In genomic region chrX:9077558-9077957, dm6 we compare ENCODE assay signal across 4 fruit fly cellular contexts.
TF ChIP-seq lines count a peak whose summit lies in the region.

No protein-coding gene starts in this region.

- no peak for TF ChIP-seq CTCF in whole organism, embryonic (GFP tag; optimal IDR thresholded peaks at IDR 0.05; lab: Kevin White, UChicago)

TF ChIP-seq in whole organism, embryonic, 481 proteins besides CTCF, POLR2A, EP300 and RAD21:
- TF ChIP-seq sqz (GFP tag; optimal IDR thresholded peaks at IDR 0.05; lab: Kevin White, UChicago) (peak; percentile 64), CG13624 (GFP tag; optimal IDR thresholded peaks at IDR 0.05; lab: Kevin White, UChicago) (peak; percentile 21), tio (GFP tag; optimal IDR thresholded peaks at IDR 0.05; lab: Kevin White, UChicago) (no peak), Hr78 (GFP tag; optimal IDR thresholded peaks at IDR 0.05; lab: Kevin White, UChicago) (peak in 1 of 2 experiments; percentile 23), nom (GFP tag; optimal IDR thresholded peaks at IDR 0.05; lab: Kevin White, UChicago) (peak; percentile 82)
TF ChIP-seq in whole organism, embryonic: peak in this region for 4.

TF ChIP-seq in whole organism, prepupa, 60 proteins besides CTCF, POLR2A, EP300 and RAD21 (continues in another document):
- TF ChIP-seq dac (GFP tag; optimal IDR thresholded peaks at IDR 0.05; lab: Kevin White, UChicago) (no peak), CG6276 (GFP tag; optimal IDR thresholded peaks at IDR 0.05; lab: Kevin White, UChicago) (no peak), Lpt (GFP tag; optimal IDR thresholded peaks at IDR 0.05; lab: Kevin White, UChicago) (no peak), CG3919 (GFP tag; optimal IDR thresholded peaks at IDR 0.05; lab: Kevin White, UChicago) (no peak), CG8632 (GFP tag; optimal IDR thresholded peaks at IDR 0.05; lab: Kevin White, UChicago) (peak; percentile 9), CG10631 (GFP tag; optimal IDR thresholded peaks at IDR 0.05; lab: Kevin White, UChicago) (no peak), Gug (GFP tag; IDR thresholded peaks at IDR 0.05; lab: Robert Waterston, UW) (no peak), CG6163 (GFP tag; IDR thresholded peaks at IDR 0.05; lab: Robert Waterston, UW) (peak; percentile 57; the same call in 1 of the 3 replicates), salr (GFP tag; optimal IDR thresholded peaks at IDR 0.05; lab: Kevin White, UChicago) (no peak), Blimp-1 (GFP tag; optimal IDR thresholded peaks at IDR 0.05; lab: Kevin White, UChicago) (no peak), net (GFP tag; optimal IDR thresholded peaks at IDR 0.05; lab: Kevin White, UChicago) (no peak), ss (GFP tag; optimal IDR thresholded peaks at IDR 0.05; lab: Kevin White, UChicago) (peak; percentile 81 to 82), Eip78C (GFP tag; lab: Kevin White, UChicago) (peak; percentile 63), CG3032 (tag; optimal IDR thresholded peaks at IDR 0.05; lab: Kevin White, UChicago) (peak; percentile 14), CG10669 (GFP tag; optimal IDR thresholded peaks at IDR 0.05; lab: Kevin White, UChicago) (no peak), Sox15 (GFP tag; optimal IDR thresholded peaks at IDR 0.05; lab: Kevin White, UChicago) (no peak), CG8119 (GFP tag; IDR thresholded peaks at IDR 0.05; lab: Robert Waterston, UW) (0 out of 3 replicates have a peak, but pooled peaks have one; percentile 33), Smox (GFP tag; optimal IDR thresholded peaks at IDR 0.05; lab: Kevin White, UChicago) (no peak), CG1621 (tag; optimal IDR thresholded peaks at IDR 0.05; lab: Kevin White, UChicago) (no peak), Hr38 (GFP tag; optimal IDR thresholded peaks at IDR 0.05; lab: Kevin White, UChicago) (no peak), fd85E (GFP tag; optimal IDR thresholded peaks at IDR 0.05; lab: Kevin White, UChicago) (no peak), CG8319 (GFP tag; optimal IDR thresholded peaks at IDR 0.05; lab: Kevin White, UChicago) (no peak), Hr39 (GFP tag; optimal IDR thresholded peaks at IDR 0.05; lab: Kevin White, UChicago) (no peak), Hr4 (GFP tag; optimal IDR thresholded peaks at IDR 0.05; lab: Kevin White, UChicago) (no peak), CG6792 (GFP tag; optimal IDR thresholded peaks at IDR 0.05; lab: Kevin White, UChicago) (no peak), CG6808 (GFP tag; optimal IDR thresholded peaks at IDR 0.05; lab: Kevin White, UChicago) (peak; percentile 46), OdsH (GFP tag; optimal IDR thresholded peaks at IDR 0.05; lab: Kevin White, UChicago) (no peak), dsx (GFP tag; optimal IDR thresholded peaks at IDR 0.05; lab: Kevin White, UChicago; ENCODE audit: poor library complexity, severe bottlenecking) (peak; percentile 53), vri (GFP tag; optimal IDR thresholded peaks at IDR 0.05; lab: Kevin White, UChicago) (peak; percentile 37)

TF ChIP-seq in whole organism, pupa, 21 proteins besides CTCF, POLR2A, EP300 and RAD21:
- TF ChIP-seq CG15710 (tag; optimal IDR thresholded peaks at IDR 0.05; lab: Kevin White, UChicago) (peak; percentile 32), fd96Ca (GFP tag; IDR thresholded peaks at IDR 0.05; lab: Robert Waterston, UW) (no peak), gl (tag; optimal IDR thresholded peaks at IDR 0.05; lab: Kevin White, UChicago) (peak; percentile 48), CG14655 (GFP tag; optimal IDR thresholded peaks at IDR 0.05; lab: Kevin White, UChicago) (no peak), EcR (GFP tag; optimal IDR thresholded peaks at IDR 0.05; lab: Kevin White, UChicago) (no peak), Ets98B (GFP tag; IDR thresholded peaks at IDR 0.05; lab: Robert Waterston, UW) (no peak), CG32121 (GFP tag; IDR thresholded peaks at IDR 0.05; lab: Robert Waterston, UW) (no peak), CG9948 (tag; optimal IDR thresholded peaks at IDR 0.05; lab: Kevin White, UChicago) (no peak), Snoo (tag; optimal IDR thresholded peaks at IDR 0.05; lab: Kevin White, UChicago) (no peak), CG8301 (tag; optimal IDR thresholded peaks at IDR 0.05; lab: Kevin White, UChicago) (no peak), CG10348 (GFP tag; IDR thresholded peaks at IDR 0.05; lab: Robert Waterston, UW) (no peak), CG8159 (tag; optimal IDR thresholded peaks at IDR 0.05; lab: Kevin White, UChicago) (no peak), Pif1B (GFP tag; optimal IDR thresholded peaks at IDR 0.05; lab: Kevin White, UChicago) (no peak), Pif1A (GFP tag; optimal IDR thresholded peaks at IDR 0.05; lab: Kevin White, UChicago) (peak; percentile 29), CG4496 (GFP tag; IDR thresholded peaks at IDR 0.05; lab: Robert Waterston, UW) (peak; percentile 8; the same call in 1 of the 3 replicates), CG13204 (GFP tag; optimal IDR thresholded peaks at IDR 0.05; lab: Kevin White, UChicago) (peak; percentile 64), CG12605 (GFP tag; IDR thresholded peaks at IDR 0.05; lab: Robert Waterston, UW) (peak; percentile 40; the same call in 1 of the 2 replicates), rn (GFP tag; IDR thresholded peaks at IDR 0.05; lab: Robert Waterston, UW) (no peak), D1 (tag; optimal IDR thresholded peaks at IDR 0.05; lab: Kevin White, UChicago) (no peak), CG17806 (tag; optimal IDR thresholded peaks at IDR 0.05; lab: Kevin White, UChicago) (no peak), CG34367 (tag; optimal IDR thresholded peaks at IDR 0.05; lab: Kevin White, UChicago) (peak; percentile 43)

TF ChIP-seq in whole organism, wandering third instar larva, 38 proteins besides CTCF, POLR2A, EP300 and RAD21:
- TF ChIP-seq ey (GFP tag; optimal IDR thresholded peaks at IDR 0.05; lab: Kevin White, UChicago) (no peak), Rel (GFP tag; optimal IDR thresholded peaks at IDR 0.05; lab: Kevin White, UChicago) (no peak), Rel (tag; optimal IDR thresholded peaks at IDR 0.05; lab: Kevin White, UChicago) (peak; percentile 69)

Comparison
In these comparisons a context has a peak if more than half of its experiments do, and no peak if none do; other contexts are left out.
1. Of the 7 proteins assayed by ChIP-seq in both whole organism, embryonic and whole organism, prepupa: peak only in whole organism, embryonic: none; only in whole organism, prepupa: CG16779; in both: none; in neither: 6.